Worm (Caenorhabditis elegans): ENCODE measurements around the gene Y54G9A.9.

The Y54G9A.9 gene

DNA sequence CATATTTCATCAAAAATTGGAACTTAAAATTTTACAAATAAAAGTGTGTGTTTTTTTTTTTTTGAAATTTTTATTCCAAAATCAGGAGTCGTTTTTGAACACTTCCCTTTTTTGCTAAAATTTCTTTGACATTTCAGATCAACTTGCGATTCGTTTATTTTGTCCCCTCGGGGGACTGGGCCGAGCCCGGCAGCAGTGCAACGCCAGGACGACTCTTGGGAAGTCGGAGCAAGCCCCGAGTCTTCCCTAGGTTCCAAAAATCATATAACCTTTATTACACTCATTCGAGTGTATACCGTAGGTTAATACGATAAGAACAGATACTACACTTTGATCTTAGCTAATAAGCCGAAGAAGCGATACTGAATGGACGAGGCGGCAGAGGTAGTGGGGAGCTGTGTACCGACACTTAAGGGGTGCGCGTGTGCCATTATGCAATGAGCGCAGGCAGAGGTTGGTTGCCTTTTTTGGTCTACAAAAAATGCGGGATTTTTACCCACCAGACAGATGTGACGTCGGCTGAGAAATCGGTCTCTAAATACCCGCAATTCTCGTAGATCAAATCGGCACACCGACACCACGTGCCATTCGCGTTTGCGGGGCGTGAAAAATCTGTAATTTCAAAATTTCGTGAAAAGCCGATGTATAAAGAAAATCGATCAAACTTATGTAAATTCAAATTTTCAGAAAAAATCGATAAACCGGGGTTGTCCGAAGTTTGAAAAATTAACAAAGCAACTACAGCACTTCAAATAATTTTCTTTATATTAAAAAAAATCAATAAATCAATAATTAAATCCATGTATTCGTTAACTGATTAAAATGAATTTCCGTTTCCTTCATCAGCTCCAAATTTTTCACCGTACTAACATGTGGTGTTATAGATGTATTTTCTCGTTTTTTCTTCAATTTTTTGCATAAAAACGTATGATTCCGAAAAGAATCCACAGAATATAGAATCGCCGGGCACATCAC is 11.8 kb upstream of the Y54G9A.9 start:
- peak; percentile 95 for TF ChIP-seq ceh-28 (tag; optimal IDR thresholded peaks at IDR 0.05)
- TF ChIP-seq tbx-2 (tag; optimal IDR thresholded peaks at IDR 0.05): no peak

DNA sequence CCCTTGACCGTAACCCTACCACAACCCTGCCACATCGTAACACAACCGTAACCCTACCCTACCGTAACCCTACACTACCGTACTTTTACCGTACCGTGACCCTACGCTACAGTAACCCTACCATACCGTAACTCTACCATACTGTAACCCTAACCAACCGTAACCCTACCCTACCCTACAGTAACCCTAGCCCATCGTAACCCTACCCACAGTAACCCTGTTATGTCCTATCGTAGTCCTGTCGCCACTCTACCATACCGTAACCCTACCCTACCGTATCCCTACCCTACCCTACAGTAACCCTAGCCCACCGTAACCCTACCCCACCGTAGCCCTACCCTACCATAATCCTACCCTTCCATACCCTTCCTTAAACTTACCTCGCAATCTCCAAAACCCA is 8.9 kb upstream of the Y54G9A.9 start:
- no peak for TF ChIP-seq skn-1 (tag; optimal IDR thresholded peaks at IDR 0.05)
- TF ChIP-seq elt-2 (tag; optimal IDR thresholded peaks at IDR 0.05): no peak
- no peak for TF ChIP-seq unc-62 (GFP tag; optimal IDR thresholded peaks at IDR 0.05)
- no peak for TF ChIP-seq egl-27 (tag; optimal IDR thresholded peaks at IDR 0.05)
- TF ChIP-seq zag-1 (tag; optimal IDR thresholded peaks at IDR 0.05): no peak
- no peak for TF ChIP-seq nhr-237 (tag; optimal IDR thresholded peaks at IDR 0.05)
- TF ChIP-seq pqm-1 (tag; optimal IDR thresholded peaks at IDR 0.05): no peak
- no peak for TF ChIP-seq fkh-2 (tag; optimal IDR thresholded peaks at IDR 0.05)
- no peak for TF ChIP-seq aly-2 (tag; optimal IDR thresholded peaks at IDR 0.05)
- TF ChIP-seq daf-12 (tag; optimal IDR thresholded peaks at IDR 0.05): no peak
- no peak for TF ChIP-seq lin-15B (tag; optimal IDR thresholded peaks at IDR 0.05)
- no peak for TF ChIP-seq nhr-76 (tag; optimal IDR thresholded peaks at IDR 0.05)
- TF ChIP-seq ceh-16 (tag; optimal IDR thresholded peaks at IDR 0.05): no peak
- no peak for TF ChIP-seq lsy-12 (tag; optimal IDR thresholded peaks at IDR 0.05)
- TF ChIP-seq ama-1 (optimal IDR thresholded peaks at IDR 0.05): no peak

DNA sequence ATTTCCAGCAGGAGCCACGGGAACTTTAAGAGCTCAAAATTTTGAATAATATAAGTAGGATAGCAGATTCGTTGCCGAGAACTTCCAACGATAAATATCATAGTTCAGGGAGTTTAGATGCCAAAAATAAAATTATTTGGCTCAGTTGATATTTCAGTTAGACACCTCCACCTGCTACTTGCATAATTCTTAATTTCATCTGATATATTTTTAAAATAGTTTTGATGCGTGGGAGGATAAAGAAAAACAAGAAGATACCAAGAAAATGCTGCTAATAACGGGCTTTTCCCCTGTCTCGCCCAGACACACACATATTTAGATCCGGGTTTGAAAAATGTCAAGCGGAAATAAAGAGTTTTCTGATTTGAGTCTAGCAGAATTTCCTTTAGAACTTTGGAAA is 8.3 kb upstream of the Y54G9A.9 start, which contains the start of gene sre-46:
Gene sre-46, minus strand, starts transcription at position 101 of the 400 bp plus-strand sequence.
- no peak for TF ChIP-seq ZK546.5 (tag; optimal IDR thresholded peaks at IDR 0.05)
- no peak for TF ChIP-seq lsy-12 (tag; optimal IDR thresholded peaks at IDR 0.05)
- TF ChIP-seq pqm-1 (tag; optimal IDR thresholded peaks at IDR 0.05): no peak
- no peak for TF ChIP-seq egl-27 (tag; optimal IDR thresholded peaks at IDR 0.05)
- TF ChIP-seq elt-1 (tag; optimal IDR thresholded peaks at IDR 0.05): no peak
- no peak for TF ChIP-seq nhr-67 (tag; optimal IDR thresholded peaks at IDR 0.05)
- no peak for TF ChIP-seq tbx-2 (tag; optimal IDR thresholded peaks at IDR 0.05)
- no peak for TF ChIP-seq elt-3 (tag; optimal IDR thresholded peaks at IDR 0.05)
- no peak for TF ChIP-seq aly-2 (tag; optimal IDR thresholded peaks at IDR 0.05)

DNA sequence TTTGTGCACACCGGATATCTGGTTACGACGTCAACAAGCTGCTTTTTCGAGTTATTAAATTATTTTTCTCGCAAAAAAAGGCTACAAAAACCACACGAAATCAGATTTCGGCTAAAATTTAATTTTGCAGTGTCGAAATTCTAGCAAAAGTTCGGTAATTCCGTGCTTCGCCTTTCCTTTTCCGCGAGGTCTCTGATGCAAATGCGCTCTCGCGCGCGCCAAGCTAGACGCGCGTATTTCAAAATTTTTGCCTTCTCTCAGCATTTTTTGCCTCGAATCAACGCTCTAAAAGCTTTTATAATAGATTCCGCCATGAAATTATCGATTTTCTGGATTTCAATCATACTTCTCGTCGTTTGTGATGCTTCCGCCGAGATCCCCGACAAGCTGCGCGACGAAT is 6.8 kb upstream of the Y54G9A.9 start, which contains the start of gene Y54G9A.5:
Gene Y54G9A.5, plus strand, starts transcription at position 245 of the 400 bp plus-strand sequence.
- no peak for TF ChIP-seq fkh-10 (GFP tag; optimal IDR thresholded peaks at IDR 0.05)
- TF ChIP-seq ceh-9 (tag; optimal IDR thresholded peaks at IDR 0.05): no peak
- TF ChIP-seq nhr-25 (tag; optimal IDR thresholded peaks at IDR 0.05): no peak
- TF ChIP-seq eor-1 (tag; optimal IDR thresholded peaks at IDR 0.05): no peak
- no peak for TF ChIP-seq ceh-28 (tag; optimal IDR thresholded peaks at IDR 0.05)
- no peak for TF ChIP-seq ztf-4 (tag; optimal IDR thresholded peaks at IDR 0.05)
- TF ChIP-seq lin-15B (tag; optimal IDR thresholded peaks at IDR 0.05): no peak
- TF ChIP-seq ceh-82 (tag; optimal IDR thresholded peaks at IDR 0.05): no peak

DNA sequence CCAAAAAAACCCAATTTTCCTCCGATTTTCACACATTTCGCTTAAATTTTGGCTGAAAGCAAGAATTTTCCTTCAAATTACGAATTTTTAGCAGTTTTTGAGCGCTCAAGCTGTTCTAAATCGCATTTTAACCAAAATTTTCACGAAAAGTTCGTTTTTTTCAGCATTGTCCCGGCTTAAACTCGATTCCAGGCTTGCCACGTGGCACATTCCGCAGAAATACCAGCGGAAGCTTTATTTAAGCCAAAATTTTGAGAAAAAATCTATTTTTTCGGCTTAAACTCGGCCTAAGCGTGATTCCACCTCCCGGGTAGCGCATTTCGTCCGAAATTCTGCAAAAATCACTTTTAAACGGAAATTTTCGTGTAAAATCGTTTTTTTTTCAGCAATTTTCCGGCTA is 5.8 kb upstream of the Y54G9A.9 start:
- TF ChIP-seq daf-12 (tag; optimal IDR thresholded peaks at IDR 0.05) (no peak), nhr-11 (tag; optimal IDR thresholded peaks at IDR 0.05) (no peak), nhr-237 (tag; optimal IDR thresholded peaks at IDR 0.05) (no peak), mdl-1 (tag; optimal IDR thresholded peaks at IDR 0.05) (no peak), lsy-12 (tag; optimal IDR thresholded peaks at IDR 0.05) (no peak), nhr-76 (tag; optimal IDR thresholded peaks at IDR 0.05) (no peak), unc-62 (GFP tag; optimal IDR thresholded peaks at IDR 0.05) (no peak), unc-39 (tag; optimal IDR thresholded peaks at IDR 0.05) (no peak), eor-1 (tag; optimal IDR thresholded peaks at IDR 0.05) (no peak), fos-1 (tag; optimal IDR thresholded peaks at IDR 0.05) (no peak), hmg-11 (tag; optimal IDR thresholded peaks at IDR 0.05) (no peak), egl-27 (tag; optimal IDR thresholded peaks at IDR 0.05) (no peak), ztf-11 (tag; optimal IDR thresholded peaks at IDR 0.05) (no peak), elt-1 (tag; optimal IDR thresholded peaks at IDR 0.05) (no peak), nhr-12 (tag; optimal IDR thresholded peaks at IDR 0.05) (no peak), egl-5 (tag; optimal IDR thresholded peaks at IDR 0.05) (no peak), nhr-43 (tag; optimal IDR thresholded peaks at IDR 0.05; ENCODE audit: poor library complexity, severe bottlenecking) (no peak), sea-2 (GFP tag; optimal IDR thresholded peaks at IDR 0.05) (no peak), nfya-1 (tag; optimal IDR thresholded peaks at IDR 0.05; ENCODE audit: insufficient read depth) (no peak), snpc-4 (tag; optimal IDR thresholded peaks at IDR 0.05) (no peak)
